Fruit fly (Drosophila melanogaster): ENCODE results near the gene Pex11c.

DNA sequence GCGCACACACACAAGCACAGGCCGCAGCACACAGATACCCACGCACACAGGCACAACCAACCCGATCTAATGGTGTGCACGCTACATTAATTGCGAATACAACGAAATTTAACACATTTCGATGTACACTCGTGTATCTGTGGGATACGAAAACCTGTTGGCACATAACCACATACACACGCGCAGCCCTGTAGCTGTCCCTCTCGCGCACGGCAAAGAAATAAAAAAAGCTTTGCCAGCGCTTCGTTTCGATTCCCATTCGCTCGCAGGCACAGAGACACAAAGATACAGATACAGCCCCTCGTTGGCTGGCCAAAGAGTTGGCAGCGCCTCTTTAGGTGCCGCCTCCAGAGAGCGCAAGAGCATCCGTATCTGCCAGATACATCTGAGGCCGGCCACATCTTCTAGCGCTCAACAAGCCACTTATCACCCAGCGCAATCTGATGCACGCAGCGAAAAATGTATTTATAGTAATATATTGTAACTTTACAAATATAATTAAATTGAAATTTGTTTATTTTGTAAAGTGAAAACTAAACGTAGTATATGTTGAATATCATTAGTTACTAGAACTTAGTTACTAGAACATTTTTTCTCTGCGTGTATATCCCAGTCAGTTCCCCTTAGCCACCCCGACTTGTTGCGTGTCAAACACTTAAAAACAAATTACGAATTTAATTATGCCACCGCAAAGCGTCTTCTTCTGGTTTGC lies 35.1 kb downstream of the Pex11c start:
- TF ChIP-seq Mnt (GFP tag; optimal IDR thresholded peaks at IDR 0.05) (no peak), CG7101 (tag; optimal IDR thresholded peaks at IDR 0.05) (no peak), CG1620 (GFP tag; optimal IDR thresholded peaks at IDR 0.05) (no peak), kay (GFP tag; ENCODE audit: borderline replicate concordance) (no peak), tj (GFP tag; optimal IDR thresholded peaks at IDR 0.05) (peak; percentile 91), Crg-1 (GFP tag; optimal IDR thresholded peaks at IDR 0.05) (no peak), CG14711 (tag; optimal IDR thresholded peaks at IDR 0.05) (no peak), ovo (GFP tag; optimal IDR thresholded peaks at IDR 0.05) (no peak), CG5204 (GFP tag; optimal IDR thresholded peaks at IDR 0.05) (no peak), CG11617 (GFP tag; optimal IDR thresholded peaks at IDR 0.05) (no peak), CG7045 (GFP tag; optimal IDR thresholded peaks at IDR 0.05) (no peak)

Data from whole organism, adult.